Worm (Caenorhabditis elegans) whole organism, L4/young adult: ENCODE results near the gene K08D8.9.

Experiments
- dao-5 ChIP-seq: sonication (generic microtip); optimal IDR thresholded peaks from 2 replicates; lab custom pipeline; 2016; ENCODE audit warnings: missing genotype, missing genetic modification characterization, moderate library complexity, missing compliant biosample characterization
- him-1 ChIP-seq: sonication (generic microtip); optimal IDR thresholded peaks from 2 replicates; lab custom pipeline; 2016; ENCODE audit warnings: missing genotype, missing genetic modification reagents, missing genetic modification characterization, missing compliant biosample characterization

- no peak for TF ChIP-seq him-1 (tag; lab: Kevin White, UChicago)
- TF ChIP-seq dao-5 (tag; lab: Kevin White, UChicago), result no peak
Observed at ce11 chrIV:12865884-12866283, 33.6 kb upstream of the K08D8.9 start, which contains the start of gene clec-186.
